Fruit fly (Drosophila melanogaster): Measurements from ENCODE around the gene Vha68-1.

The Vha68-1 gene

dm6 chr2L:13018992-13019484, 15.1 kb upstream of the Vha68-1 start, which contains the start of gene Ube4B:
Ube4B (minus strand) TSS chr2L:13019434.
- peak; percentile 25 for TF ChIP-seq woc (GFP tag; optimal IDR thresholded peaks at IDR 0.05)
- TF ChIP-seq Sp1 (GFP tag; optimal IDR thresholded peaks at IDR 0.05) = peak; percentile 62
- TF ChIP-seq pan (optimal IDR thresholded peaks at IDR 0.05) = no peak
- TF ChIP-seq sv (GFP tag; optimal IDR thresholded peaks at IDR 0.05) = peak; percentile 44
- no peak for TF ChIP-seq Vsx2 (GFP tag; optimal IDR thresholded peaks at IDR 0.05; ENCODE audit: partially characterized antibody)
- no peak for TF ChIP-seq Rel (GFP tag; optimal IDR thresholded peaks at IDR 0.05)
- peak; percentile 59 for TF ChIP-seq Rel (tag; optimal IDR thresholded peaks at IDR 0.05)
- TF ChIP-seq psq (GFP tag; optimal IDR thresholded peaks at IDR 0.05) = peak; percentile 38
- peak; percentile 71 for TF ChIP-seq HLH106 (tag; optimal IDR thresholded peaks at IDR 0.05)
- TF ChIP-seq foxo (GFP tag; optimal IDR thresholded peaks at IDR 0.05) = peak in 1 of 2 experiments; percentile 71
- TF ChIP-seq rgr (GFP tag; optimal IDR thresholded peaks at IDR 0.05) = peak; percentile 65
- peak; percentile 40 for TF ChIP-seq ey (GFP tag; optimal IDR thresholded peaks at IDR 0.05)
- TF ChIP-seq Dfd (GFP tag; optimal IDR thresholded peaks at IDR 0.05) = no peak
- TF ChIP-seq Hr83 (GFP tag; optimal IDR thresholded peaks at IDR 0.05; ENCODE audit: poor library complexity, severe bottlenecking) = peak; percentile 83
- TF ChIP-seq CG32264 (GFP tag; optimal IDR thresholded peaks at IDR 0.05) = peak; percentile 9
- no peak for TF ChIP-seq Dif (GFP tag; optimal IDR thresholded peaks at IDR 0.05; ENCODE audit: partially characterized antibody)
- TF ChIP-seq GATAd (GFP tag; optimal IDR thresholded peaks at IDR 0.05) = no peak
- peak; percentile 68 for TF ChIP-seq h (GFP tag; optimal IDR thresholded peaks at IDR 0.05)
- peak; percentile 49 for TF ChIP-seq CG9705 (GFP tag; optimal IDR thresholded peaks at IDR 0.05)
- no peak for TF ChIP-seq dmrt93B (GFP tag; optimal IDR thresholded peaks at IDR 0.05)
- peak; percentile 56 for TF ChIP-seq fru (GFP tag; optimal IDR thresholded peaks at IDR 0.05)
- TF ChIP-seq OdsH (GFP tag; optimal IDR thresholded peaks at IDR 0.05) = peak; percentile 6
- TF ChIP-seq lola (GFP tag; optimal IDR thresholded peaks at IDR 0.05) = no peak

dm6 chr2L:13014038-13014790, 10.3 kb upstream of the Vha68-1 start:
- no peak for TF ChIP-seq jim (GFP tag; optimal IDR thresholded peaks at IDR 0.05)
- TF ChIP-seq Rel (GFP tag; optimal IDR thresholded peaks at IDR 0.05) = no peak
- TF ChIP-seq Rel (tag; optimal IDR thresholded peaks at IDR 0.05) = peak; percentile 96
- no peak for TF ChIP-seq br (GFP tag; optimal IDR thresholded peaks at IDR 0.05)
- TF ChIP-seq dmrt93B (GFP tag; optimal IDR thresholded peaks at IDR 0.05) = no peak
- TF ChIP-seq Dif (GFP tag; optimal IDR thresholded peaks at IDR 0.05; ENCODE audit: partially characterized antibody) = peak; percentile 13

dm6 chr2L:13005304-13005703, 1.4 kb upstream of the Vha68-1 start:
- TF ChIP-seq dmrt93B (GFP tag; optimal IDR thresholded peaks at IDR 0.05) (no peak), HLH106 (tag; optimal IDR thresholded peaks at IDR 0.05) (no peak), jim (GFP tag; optimal IDR thresholded peaks at IDR 0.05) (no peak), h (GFP tag; optimal IDR thresholded peaks at IDR 0.05) (no peak), lola (GFP tag; optimal IDR thresholded peaks at IDR 0.05) (no peak), sv (GFP tag; optimal IDR thresholded peaks at IDR 0.05) (no peak), woc (GFP tag; optimal IDR thresholded peaks at IDR 0.05) (no peak), Sp1 (GFP tag; optimal IDR thresholded peaks at IDR 0.05) (no peak), Hnf4 (GFP tag; optimal IDR thresholded peaks at IDR 0.05) (no peak), Jra (GFP tag; optimal IDR thresholded peaks at IDR 0.05) (no peak)

DNA sequence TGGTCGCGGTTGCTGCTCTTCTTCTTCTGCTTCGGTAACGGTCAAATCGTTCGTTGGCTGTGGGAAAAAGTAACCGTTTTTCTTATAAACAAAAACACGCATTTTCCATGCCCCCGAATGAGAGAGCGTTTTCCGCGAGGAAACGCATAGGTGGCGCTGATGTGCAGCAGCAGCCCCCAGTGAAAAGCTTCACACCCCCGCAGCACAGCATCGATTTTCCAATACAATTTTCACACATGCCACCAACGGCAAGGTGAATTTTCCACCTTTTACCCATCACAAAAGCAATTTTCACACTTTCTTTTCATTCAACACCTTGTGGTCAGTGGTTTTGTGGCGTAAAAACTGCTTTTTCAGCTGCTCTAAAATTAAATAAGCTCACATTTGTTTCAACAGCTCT, 248 bp downstream of the Vha68-1 start:
- no peak for TF ChIP-seq ey (GFP tag; optimal IDR thresholded peaks at IDR 0.05)
- TF ChIP-seq psq (GFP tag; optimal IDR thresholded peaks at IDR 0.05) = no peak
- no peak for TF ChIP-seq usp (GFP tag; optimal IDR thresholded peaks at IDR 0.05)
- no peak for TF ChIP-seq dl (GFP tag; optimal IDR thresholded peaks at IDR 0.05; ENCODE audit: insufficient read depth in 1 of 2, partially characterized antibody in 2 of 2)
- TF ChIP-seq Hr83 (GFP tag; optimal IDR thresholded peaks at IDR 0.05; ENCODE audit: poor library complexity, severe bottlenecking) = no peak
- no peak for TF ChIP-seq rgr (GFP tag; optimal IDR thresholded peaks at IDR 0.05)
- no peak for TF ChIP-seq CrebA (GFP tag; optimal IDR thresholded peaks at IDR 0.05; ENCODE audit: borderline replicate concordance)
- TF ChIP-seq Vsx2 (GFP tag; optimal IDR thresholded peaks at IDR 0.05; ENCODE audit: partially characterized antibody) = no peak
- no peak for TF ChIP-seq Jra (GFP tag; optimal IDR thresholded peaks at IDR 0.05)
- no peak for TF ChIP-seq sage (GFP tag; optimal IDR thresholded peaks at IDR 0.05)
- TF ChIP-seq jim (GFP tag; optimal IDR thresholded peaks at IDR 0.05) = no peak
- TF ChIP-seq foxo (GFP tag; optimal IDR thresholded peaks at IDR 0.05) = no peak
- no peak for TF ChIP-seq dmrt93B (GFP tag; optimal IDR thresholded peaks at IDR 0.05)
- no peak for TF ChIP-seq GATAd (GFP tag; optimal IDR thresholded peaks at IDR 0.05)
- no peak for TF ChIP-seq woc (GFP tag; optimal IDR thresholded peaks at IDR 0.05)
- TF ChIP-seq Mio (GFP tag; optimal IDR thresholded peaks at IDR 0.05) = no peak
- no peak for TF ChIP-seq tai (GFP tag; optimal IDR thresholded peaks at IDR 0.05)
- no peak for TF ChIP-seq Abd-B (GFP tag; optimal IDR thresholded peaks at IDR 0.05)
- no peak for TF ChIP-seq brk (GFP tag; optimal IDR thresholded peaks at IDR 0.05)
